Worm (Caenorhabditis elegans): ENCODE measurements around the gene smex-2.

The smex-2 gene

ce11 chrX:2039358-2039757 is at the start of gene smex-2:
smex-2 (minus strand) TSS chrX:2039458.
- TF ChIP-seq hsf-1 (GFP tag; IDR thresholded peaks at IDR 0.05) (no peak), lin-54 (GFP tag; optimal IDR thresholded peaks at IDR 0.05) (no peak)

- no peak for TF ChIP-seq ekl-4 (GFP tag; IDR thresholded peaks at IDR 0.05)
These were observed 48.5 kb upstream of the smex-2 start for ce11 chrX:2087716-2088115.

- TF ChIP-seq ztf-3 (GFP tag; optimal IDR thresholded peaks at IDR 0.05) (no peak), cebp-1 (GFP tag; IDR thresholded peaks at IDR 0.05) (peak; percentile 63; the same call in 1 of the 2 replicates), cebp-1 (tag; optimal IDR thresholded peaks at IDR 0.05) (peak; percentile 95), F57A8.1 (GFP tag; optimal IDR thresholded peaks at IDR 0.05) (no peak), Y53F4B.3 (GFP tag; IDR thresholded peaks at IDR 0.05) (no peak), ceh-79 (tag; optimal IDR thresholded peaks at IDR 0.05) (no peak), nhr-179 (tag; optimal IDR thresholded peaks at IDR 0.05) (no peak), atf-7 (tag; optimal IDR thresholded peaks at IDR 0.05) (no peak), ccch-3 (GFP tag; optimal IDR thresholded peaks at IDR 0.05) (no peak)
These were observed 46.2 kb upstream of the smex-2 start for ce11 chrX:2085494-2085893.

- TF ChIP-seq attf-5 (GFP tag; optimal IDR thresholded peaks at IDR 0.05) (no peak), K11D2.4 (GFP tag; IDR thresholded peaks at IDR 0.05) (no peak), sptf-2 (GFP tag; optimal IDR thresholded peaks at IDR 0.05) (no peak), D2030.7 (GFP tag; IDR thresholded peaks at IDR 0.05) (no peak), attf-6 (GFP tag; IDR thresholded peaks at IDR 0.05) (no peak), B0035.1 (tag; optimal IDR thresholded peaks at IDR 0.05) (no peak), nhr-27 (tag; optimal IDR thresholded peaks at IDR 0.05) (no peak), cebp-1 (GFP tag; IDR thresholded peaks at IDR 0.05) (no peak), cebp-1 (tag; optimal IDR thresholded peaks at IDR 0.05) (no peak), C06A6.2 (GFP tag; conservative IDR thresholded peaks at IDR 0.05) (no peak), unc-62 (GFP tag; optimal IDR thresholded peaks at IDR 0.05) (no peak), Y53G8AR.9 (GFP tag; conservative IDR thresholded peaks at IDR 0.05) (no peak)
These were observed 45.7 kb upstream of the smex-2 start, which contains the start of gene F49H12.2 for ce11 chrX:2084988-2085387. F49H12.2 (plus strand) TSS chrX:2085288.

- TF ChIP-seq egrh-3 (GFP tag; IDR thresholded peaks at IDR 0.05) (no peak), hlh-12 (tag; optimal IDR thresholded peaks at IDR 0.05) (no peak), hlh-26 (GFP tag; conservative IDR thresholded peaks at IDR 0.05) (no peak)
These were observed 44.8 kb upstream of the smex-2 start, which contains the start of gene F49H12.3 for ce11 chrX:2084019-2084418. F49H12.3 (plus strand) TSS chrX:2084375.

ce11 chrX:2079536-2079935 is 40.3 kb upstream of the smex-2 start, which contains the start of gene F49H12.4:
F49H12.4 (plus strand) TSS chrX:2079836.
- TF ChIP-seq B0261.1 (tag; optimal IDR thresholded peaks at IDR 0.05) (no peak), lsy-27 (tag; optimal IDR thresholded peaks at IDR 0.05; ENCODE audit: borderline replicate concordance, insufficient read depth) (no peak), let-607 (tag; optimal IDR thresholded peaks at IDR 0.05) (no peak), Y53F4B.3 (GFP tag; IDR thresholded peaks at IDR 0.05) (no peak), sptf-2 (GFP tag; optimal IDR thresholded peaks at IDR 0.05) (no peak), lag-1 (GFP tag; IDR thresholded peaks at IDR 0.05) (no peak), ZK185.1 (tag; optimal IDR thresholded peaks at IDR 0.05; ENCODE audit: poor library complexity, severe bottlenecking) (no peak), ceh-100 (GFP tag; IDR thresholded peaks at IDR 0.05) (no peak)
